Fruit fly (Drosophila melanogaster): Measurements from ENCODE around the gene X11Lbeta.

The X11Lbeta gene

dm6 chrX:10620144-10621005, 7.2 kb upstream of the X11Lbeta start, which contains the start of gene CG43347 (continued):
- TF ChIP-seq klu (GFP tag; IDR thresholded peaks at IDR 0.05) (peak; percentile 46), sob (GFP tag; IDR thresholded peaks at IDR 0.05) (peak; percentile 50; the same call in 1 of the 2 replicates), Trl (optimal IDR thresholded peaks at IDR 0.05) (peak; percentile 58 to 70), Trl (GFP tag; optimal IDR thresholded peaks at IDR 0.05) (no peak), NfI (GFP tag; optimal IDR thresholded peaks at IDR 0.05) (peak; percentile 77), CG13123 (GFP tag; optimal IDR thresholded peaks at IDR 0.05) (no peak), CG10431 (GFP tag; optimal IDR thresholded peaks at IDR 0.05) (peak; percentile 5), CG12942 (GFP tag; optimal IDR thresholded peaks at IDR 0.05) (peak; percentile 13), E2f2 (GFP tag; IDR thresholded peaks at IDR 0.05) (no peak), CG14441 (GFP tag; IDR thresholded peaks at IDR 0.05) (peak; percentile 41; the same call in 1 of the 2 replicates), fd102C (GFP tag; optimal IDR thresholded peaks at IDR 0.05) (no peak), CG31441 (GFP tag; IDR thresholded peaks at IDR 0.05) (peak; percentile 82), CkIIα-i1 (GFP tag; IDR thresholded peaks at IDR 0.05) (no peak), Six4 (GFP tag; optimal IDR thresholded peaks at IDR 0.05) (peak; percentile 16), CG6272 (GFP tag; IDR thresholded peaks at IDR 0.05) (0 out of 2 replicates have a peak, but pooled peaks have one; percentile 35), Dip2 (GFP tag; IDR thresholded peaks at IDR 0.05) (no peak), dpn (GFP tag; optimal IDR thresholded peaks at IDR 0.05) (peak; percentile 22 to 29), HHEX (GFP tag; optimal IDR thresholded peaks at IDR 0.05) (peak; percentile 68), CG4730 (GFP tag; IDR thresholded peaks at IDR 0.05) (no peak), Jarid2 (GFP tag; optimal IDR thresholded peaks at IDR 0.05) (peak; percentile 16), CG7271 (tag; optimal IDR thresholded peaks at IDR 0.05) (no peak), Fer1 (GFP tag; optimal IDR thresholded peaks at IDR 0.05) (peak; percentile 83), Bgb (GFP tag; IDR thresholded peaks at IDR 0.05; ENCODE audit: partially characterized antibody) (no peak), Gsc (GFP tag; IDR thresholded peaks at IDR 0.05) (no peak), CG12769 (tag; optimal IDR thresholded peaks at IDR 0.05) (peak; percentile 27), YL-1 (GFP tag; optimal IDR thresholded peaks at IDR 0.05) (no peak), stc (GFP tag; IDR thresholded peaks at IDR 0.05) (peak; percentile 61), CG15011 (GFP tag; optimal IDR thresholded peaks at IDR 0.05) (peak; percentile 54), Hmx (GFP tag; optimal IDR thresholded peaks at IDR 0.05) (no peak), jing (GFP tag; optimal IDR thresholded peaks at IDR 0.05) (peak; percentile 11), caup (GFP tag; optimal IDR thresholded peaks at IDR 0.05; ENCODE audit: severe bottlenecking) (peak; percentile 79), Eip74EF (GFP tag; optimal IDR thresholded peaks at IDR 0.05) (peak in 1 of 2 experiments; percentile 51), CG32772 (GFP tag; IDR thresholded peaks at IDR 0.05) (no peak), sens (GFP tag) (peak; percentile 79), unpg (GFP tag; optimal IDR thresholded peaks at IDR 0.05) (peak; percentile 69), Hr39 (optimal IDR thresholded peaks at IDR 0.05) (no peak), Gug (GFP tag; IDR thresholded peaks at IDR 0.05) (no peak), oc (tag; optimal IDR thresholded peaks at IDR 0.05) (peak; percentile 30), CG18599 (GFP tag; optimal IDR thresholded peaks at IDR 0.05) (peak; percentile 92), crol (GFP tag; IDR thresholded peaks at IDR 0.05) (peak; percentile 63), CG43689 (GFP tag; IDR thresholded peaks at IDR 0.05) (0 out of 2 replicates have a peak, but pooled peaks have one; percentile 28), pita (GFP tag; optimal IDR thresholded peaks at IDR 0.05) (no peak), CG11247 (GFP tag; IDR thresholded peaks at IDR 0.05) (peak; percentile 13; the same call in 1 of the 2 replicates), ash1 (GFP tag; optimal IDR thresholded peaks at IDR 0.05) (no peak), lab (GFP tag; optimal IDR thresholded peaks at IDR 0.05) (peak; percentile 86), jumu (GFP tag; optimal IDR thresholded peaks at IDR 0.05) (no peak), Antp (GFP tag; optimal IDR thresholded peaks at IDR 0.05) (no peak), Chrac-16 (GFP tag; optimal IDR thresholded peaks at IDR 0.05) (peak; percentile 39), HLH54F (GFP tag; optimal IDR thresholded peaks at IDR 0.05) (peak; percentile 31), CG8478 (optimal IDR thresholded peaks at IDR 0.05) (no peak)
